Fruit fly (Drosophila melanogaster) whole organism, embryonic: ENCODE measurements around the gene fig.

Experiments used
- Ada2b ChIP-seq: fragments of 200-800 bp; sonication (Bioruptor generic); IDR thresholded peaks from 2 replicates; pipeline ENCODE4 v1.3.6; 2022; ENCODE audit warnings: missing biosample characterization, missing genetic modification characterization
- Adf1 ChIP-seq: fragments of 200-800 bp; sonication (Bioruptor generic); IDR thresholded peaks from 2 replicates; pipeline ENCODE4 v1.3.6; 2022; ENCODE audit warnings: missing biosample characterization, missing genetic modification characterization
- Bgb ChIP-seq: fragments of 200-800 bp; sonication (Bioruptor generic); IDR thresholded peaks from 2 replicates; pipeline ENCODE4 v1.3.6; 2022; ENCODE audit warnings: missing biosample characterization, missing genetic modification characterization; ENCODE audit not compliant: partially characterized antibody
- BtbVII ChIP-seq: fragments of 200-800 bp; sonication (Bioruptor generic); optimal IDR thresholded peaks from 3 replicates; lab custom pipeline; 2017; ENCODE audit warnings: missing biosample characterization, mild to moderate bottlenecking, missing genetic modification characterization
- CG11085 ChIP-seq: fragments of 200-800 bp; sonication (Bioruptor generic); IDR thresholded peaks from 2 replicates; pipeline ENCODE4 v1.3.6; 2022; ENCODE audit warnings: missing biosample characterization, missing genetic modification characterization
- CG11560 ChIP-seq: fragments of 200-800 bp; sonication (Bioruptor generic); IDR thresholded peaks from 3 replicates; pipeline ENCODE4 v1.3.6; 2022; ENCODE audit warnings: missing biosample characterization, missing genetic modification characterization
- CG12299 ChIP-seq: fragments of 200-800 bp; sonication (Bioruptor generic); optimal IDR thresholded peaks from 2 replicates; lab custom pipeline; 2018; ENCODE audit warnings: missing biosample characterization, mild to moderate bottlenecking, missing genetic modification characterization
- CG1233 ChIP-seq: fragments of 200-800 bp; sonication (Bioruptor generic); optimal IDR thresholded peaks from 4 replicates; lab custom pipeline; 2018; ENCODE audit warnings: missing biosample characterization, mild to moderate bottlenecking, missing genetic modification characterization
- CG12744 ChIP-seq: fragments of 200-800 bp; sonication (Bioruptor generic); optimal IDR thresholded peaks from 2 replicates; lab custom pipeline; 2016; ENCODE audit warnings: missing biosample characterization, missing genetic modification characterization
- CG13287 ChIP-seq: fragments of 200-800 bp; sonication (Bioruptor generic); IDR thresholded peaks from 2 replicates; pipeline ENCODE4 v1.3.6; 2022; ENCODE audit warnings: missing biosample characterization, missing genetic modification characterization; ENCODE audit not compliant: partially characterized antibody
- CG15514 ChIP-seq: fragments of 200-800 bp; sonication (Bioruptor generic); optimal IDR thresholded peaks from 3 replicates; lab custom pipeline; 2017; ENCODE audit warnings: missing biosample characterization, missing genetic modification characterization, mild to moderate bottlenecking, moderate library complexity, missing genetic modification reagents
- CG1602 ChIP-seq: fragments of 200-800 bp; sonication (Bioruptor generic); optimal IDR thresholded peaks from 3 replicates; lab custom pipeline; 2016; ENCODE audit warnings: missing biosample characterization, missing genetic modification characterization
- CG2875 ChIP-seq: fragments of 200-800 bp; sonication (Bioruptor generic); optimal IDR thresholded peaks from 2 replicates; lab custom pipeline; 2017; ENCODE audit warnings: missing biosample characterization, mild to moderate bottlenecking, missing genetic modification characterization, missing genetic modification reagents
- CG3163 ChIP-seq: fragments of 200-800 bp; sonication (Bioruptor generic); optimal IDR thresholded peaks from 3 replicates; lab custom pipeline; 2016; ENCODE audit warnings: missing biosample characterization, missing genetic modification characterization
- CG32767 ChIP-seq: fragments of 200-800 bp; sonication (Bioruptor generic); IDR thresholded peaks from 2 replicates; pipeline ENCODE4 v1.3.6; 2022; ENCODE audit warnings: missing biosample characterization, missing genetic modification characterization
- CG3407 ChIP-seq: fragments of 200-800 bp; sonication (Bioruptor generic); optimal IDR thresholded peaks from 2 replicates; lab custom pipeline; 2018; ENCODE audit warnings: missing biosample characterization, mild to moderate bottlenecking, missing genetic modification characterization
- CG4328 ChIP-seq: fragments of 200-800 bp; sonication (Bioruptor generic); optimal IDR thresholded peaks from 3 replicates; lab custom pipeline; 2017; ENCODE audit warnings: missing biosample characterization, missing genetic modification reagents, missing genetic modification characterization
- CG6654 ChIP-seq: fragments of 200-800 bp; sonication (Bioruptor generic); optimal IDR thresholded peaks from 2 replicates; lab custom pipeline; 2017; ENCODE audit warnings: missing biosample characterization, mild to moderate bottlenecking, missing genetic modification characterization
- CG6683 ChIP-seq: fragments of 200-800 bp; sonication (Bioruptor generic); optimal IDR thresholded peaks from 2 replicates; lab custom pipeline; 2017; ENCODE audit warnings: missing biosample characterization, mild to moderate bottlenecking, missing genetic modification characterization, missing genetic modification reagents
- CG6791 ChIP-seq: fragments of 200-800 bp; sonication (Bioruptor generic); IDR thresholded peaks from 3 replicates; pipeline ENCODE4 v1.3.6; 2022; ENCODE audit warnings: missing biosample characterization, missing genetic modification characterization; ENCODE audit not compliant: partially characterized antibody
- Chrac-16 ChIP-seq: fragments of 200-800 bp; sonication (Bioruptor generic); optimal IDR thresholded peaks from 3 replicates; lab custom pipeline; 2016; ENCODE audit warnings: missing biosample characterization, missing genetic modification characterization
- Dfd ChIP-seq, 2 experiments: fragments of >200 bp; optimal IDR thresholded peaks; 2 replicates each; lab custom pipeline; 2017; ENCODE audit warnings: missing biosample characterization in 2 of 2, missing genetic modification characterization in 2 of 2
- Dp ChIP-seq: fragments of 200-800 bp; sonication (Bioruptor generic); optimal IDR thresholded peaks from 2 replicates; lab custom pipeline; 2018; ENCODE audit warnings: missing biosample characterization, mild to moderate bottlenecking, missing genetic modification characterization, moderate library complexity
- Dref ChIP-seq: fragments of 200-800 bp; sonication (Bioruptor generic); IDR thresholded peaks from 2 replicates; pipeline ENCODE4 v1.3.6; 2022; ENCODE audit warnings: missing biosample characterization, missing genetic modification characterization
- Ets97D ChIP-seq: fragments of 200-800 bp; sonication (Bioruptor generic); optimal IDR thresholded peaks from 3 replicates; lab custom pipeline; 2016; ENCODE audit warnings: missing biosample characterization, missing genetic modification characterization
- Gug ChIP-seq: fragments of 200-800 bp; sonication (Bioruptor generic); IDR thresholded peaks from 4 replicates; pipeline ENCODE4 v1.3.6; 2022; ENCODE audit warnings: missing biosample characterization, missing genetic modification characterization
- H2.0 ChIP-seq: fragments of 200-800 bp; sonication (Bioruptor generic); IDR thresholded peaks from 2 replicates; pipeline ENCODE4 v1.3.6; 2022; ENCODE audit warnings: missing biosample characterization, missing genetic modification characterization
- Hr39 ChIP-seq: fragments of >200 bp; optimal IDR thresholded peaks from 2 replicates; lab custom pipeline; 2017
- Kr ChIP-seq: fragments of 200-800 bp; sonication (Bioruptor generic); optimal IDR thresholded peaks from 2 replicates; lab custom pipeline; 2017; ENCODE audit warnings: missing biosample characterization, mild to moderate bottlenecking, missing genetic modification characterization
- Mad ChIP-seq: fragments of 200-800 bp; sonication (Bioruptor generic); optimal IDR thresholded peaks from 2 replicates; lab custom pipeline; 2016; ENCODE audit warnings: missing biosample characterization, missing genetic modification characterization
- Max ChIP-seq: fragments of 200-800 bp; sonication (Bioruptor generic); optimal IDR thresholded peaks from 2 replicates; lab custom pipeline; 2016; ENCODE audit warnings: missing biosample characterization, mild to moderate bottlenecking, missing genetic modification characterization
- Optix ChIP-seq: fragments of 200-800 bp; sonication (Bioruptor generic); IDR thresholded peaks from 3 replicates; pipeline ENCODE4 v1.3.6; 2022; ENCODE audit warnings: missing biosample characterization, missing genetic modification characterization
- Sin3A ChIP-seq: fragments of >200 bp; optimal IDR thresholded peaks from 2 replicates; lab custom pipeline; 2018
- Taf1 ChIP-seq: fragments of 200-800 bp; sonication (Bioruptor generic); IDR thresholded peaks from 2 replicates; pipeline ENCODE4 v1.3.6; 2022; ENCODE audit warnings: missing biosample characterization, missing genetic modification characterization
- Trl ChIP-seq, 3 experiments: fragments of >200 bp in 2 of 3; fragments of 200-800 bp in 1 of 3; sonication (Bioruptor generic) in 1 of 3; optimal IDR thresholded peaks; 2 replicates in 1 of 3; 3 replicates in 2 of 3; lab custom pipeline; 2016 to 2017; ENCODE audit warnings: missing biosample characterization in 1 of 3, missing genetic modification characterization in 1 of 3
- cato ChIP-seq: fragments of 200-800 bp; sonication (Bioruptor generic); optimal IDR thresholded peaks from 2 replicates; lab custom pipeline; 2016; ENCODE audit warnings: missing biosample characterization, missing genetic modification characterization, borderline replicate concordance
- cg ChIP-seq: fragments of 200-800 bp; sonication (Bioruptor generic); optimal IDR thresholded peaks from 3 replicates; lab custom pipeline; 2019; ENCODE audit warnings: missing biosample characterization, mild to moderate bottlenecking, missing genetic modification characterization, moderate library complexity
- dan ChIP-seq: fragments of 200-800 bp; sonication (Bioruptor generic); IDR thresholded peaks from 2 replicates; pipeline ENCODE4 v1.3.6; 2022; ENCODE audit warnings: missing biosample characterization, missing genetic modification characterization
- inv ChIP-seq: fragments of 200-800 bp; sonication (Bioruptor generic); IDR thresholded peaks from 2 replicates; pipeline ENCODE4 v1.3.6; 2022; ENCODE audit warnings: missing biosample characterization, missing genetic modification characterization; ENCODE audit not compliant: partially characterized antibody
- nom ChIP-seq: fragments of 200-800 bp; sonication (Bioruptor generic); optimal IDR thresholded peaks from 2 replicates; lab custom pipeline; 2017; ENCODE audit warnings: missing biosample characterization, missing genetic modification characterization, mild to moderate bottlenecking, moderate library complexity, missing genetic modification reagents
- p53 ChIP-seq: fragments of 200-800 bp; sonication (Bioruptor generic); optimal IDR thresholded peaks from 2 replicates; lab custom pipeline; 2016; ENCODE audit warnings: missing biosample characterization, missing genetic modification characterization
- pan ChIP-seq, 4 experiments: fragments of >200 bp in 3 of 4; fragments of 200-800 bp in 1 of 4; sonication (Bioruptor generic) in 1 of 4; optimal IDR thresholded peaks in 3 of 4; IDR thresholded peaks in 1 of 4; 2 replicates each; pipeline versions ENCODE4 v1.3.6 to Lab custom; 2017 to 2022; ENCODE audit warnings: missing biosample characterization in 2 of 4, missing genetic modification characterization in 2 of 4, mixed read lengths in 1 of 4
- sc ChIP-seq, 3 experiments: fragments of >200 bp in 2 of 3; fragments of 200-800 bp in 1 of 3; sonication (Bioruptor generic) in 1 of 3; optimal IDR thresholded peaks; 2 replicates in 2 of 3; 3 replicates in 1 of 3; lab custom pipeline; 2017; ENCODE audit warnings: mild to moderate bottlenecking in 1 of 3, missing biosample characterization in 1 of 3, missing genetic modification characterization in 1 of 3, missing genetic modification reagents in 1 of 3
- sna ChIP-seq: fragments of 200-800 bp; sonication (Bioruptor generic); IDR thresholded peaks from 2 replicates; pipeline ENCODE4 v1.3.6; 2022; ENCODE audit warnings: missing biosample characterization, missing genetic modification characterization; ENCODE audit not compliant: partially characterized antibody
- sqz ChIP-seq: fragments of 200-800 bp; sonication (Bioruptor generic); optimal IDR thresholded peaks from 3 replicates; lab custom pipeline; 2018; ENCODE audit warnings: missing biosample characterization, mild to moderate bottlenecking, missing genetic modification characterization
- ttk ChIP-seq: fragments of 200-800 bp; sonication (Bioruptor generic); IDR thresholded peaks from 2 replicates; pipeline ENCODE4 v2.1.2; 2022; ENCODE audit warnings: missing biosample characterization, missing genetic modification characterization
- twi ChIP-seq: fragments of 200-800 bp; optimal IDR thresholded peaks from 2 replicates; lab custom pipeline; 2019; ENCODE audit warnings: missing biosample characterization, mild to moderate bottlenecking, missing genetic modification characterization, moderate library complexity
- usp ChIP-seq: fragments of >200 bp; optimal IDR thresholded peaks from 2 replicates; lab custom pipeline; 2017; ENCODE audit warnings: missing biosample characterization, missing genetic modification characterization
- z ChIP-seq: fragments of 200-800 bp; sonication (Bioruptor generic); IDR thresholded peaks from 3 replicates; pipeline ENCODE4 v1.3.6; 2022; ENCODE audit warnings: missing biosample characterization, missing genetic modification characterization

fig gene

DNA sequence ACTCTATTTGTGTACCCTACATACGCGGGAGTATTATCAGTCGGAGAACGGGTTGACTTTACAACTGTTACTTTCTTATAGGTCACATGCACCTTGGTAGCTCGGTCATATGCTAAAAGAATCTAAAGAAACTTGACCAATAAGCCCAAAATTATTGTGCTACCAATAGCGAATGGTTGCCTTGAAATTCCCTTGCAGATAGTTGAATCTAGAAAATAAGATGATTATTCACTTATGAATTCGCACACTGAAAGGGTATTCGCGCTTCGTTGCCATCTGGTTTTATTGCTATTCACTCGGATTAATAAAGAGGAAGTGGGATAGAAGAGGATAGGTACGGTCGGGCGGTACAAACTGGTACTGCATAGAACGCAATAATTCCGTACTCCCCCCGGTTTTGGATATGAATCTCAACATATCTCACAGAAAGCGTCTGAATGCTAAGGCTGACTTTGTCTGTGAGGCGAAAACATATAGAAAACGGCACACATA is 6.4 kb downstream of the fig start (continued):
- no peak for TF ChIP-seq Dp (GFP tag; lab: Kevin White, UChicago)
- peak; percentile 69 for TF ChIP-seq CG1233 (GFP tag; lab: Kevin White, UChicago)
- TF ChIP-seq Sin3A (lab: Kevin White, UChicago): no peak
- no peak for TF ChIP-seq pan (optimal IDR thresholded peaks at IDR 0.05; lab: Kevin White, UChicago)
- peak in 1 of 2 experiments; percentile 52 for TF ChIP-seq pan (GFP tag; optimal IDR thresholded peaks at IDR 0.05 in 1 of 2, IDR thresholded peaks at IDR 0.05 in 1 of 2)
- TF ChIP-seq usp (GFP tag; lab: Kevin White, UChicago): no peak
- TF ChIP-seq CG3407 (GFP tag; lab: Kevin White, UChicago): peak; percentile 18
- TF ChIP-seq Ets97D (GFP tag; lab: Kevin White, UChicago): peak; percentile 31
- peak; percentile 70; the same call in 1 of the 3 replicates for TF ChIP-seq Optix (GFP tag; lab: Robert Waterston, UW)
- no peak for TF ChIP-seq Hr39 (lab: Kevin White, UChicago)
- peak; percentile 12 for TF ChIP-seq CG12299 (tag; lab: Kevin White, UChicago)
- TF ChIP-seq Mad (GFP tag; lab: Kevin White, UChicago): peak; percentile 21
- peak; percentile 33 for TF ChIP-seq BtbVII (GFP tag; lab: Kevin White, UChicago)
- peak; percentile 36 for TF ChIP-seq CG2875
- peak; percentile 57 for TF ChIP-seq CG3163 (GFP tag; lab: Kevin White, UChicago)
- TF ChIP-seq Max (GFP tag; lab: Kevin White, UChicago): peak; percentile 57
- no peak for TF ChIP-seq CG13287 (GFP tag; lab: Robert Waterston, UW)
- TF ChIP-seq p53 (GFP tag; lab: Kevin White, UChicago): peak; percentile 26
- peak; percentile 41; the same call in 1 of the 2 replicates for TF ChIP-seq ttk (GFP tag; lab: Robert Waterston, UW)
- TF ChIP-seq CG6791 (GFP tag; lab: Robert Waterston, UW): no peak
- no peak for TF ChIP-seq sc (optimal IDR thresholded peaks at IDR 0.05; lab: Kevin White, UChicago)
- TF ChIP-seq sc (GFP tag; optimal IDR thresholded peaks at IDR 0.05; lab: Kevin White, UChicago): peak; percentile 20
- TF ChIP-seq Gug (GFP tag; lab: Robert Waterston, UW): peak; percentile 72; the same call in 3 of the 4 replicates
- TF ChIP-seq CG6654: peak; percentile 39
- no peak for TF ChIP-seq cg (GFP tag; lab: Kevin White, UChicago)
- TF ChIP-seq CG6683 (GFP tag; lab: Kevin White, UChicago): peak; percentile 22
- TF ChIP-seq sna: no peak
- peak; percentile 4 for TF ChIP-seq cato
- no peak for TF ChIP-seq dan (GFP tag; lab: Robert Waterston, UW)
- no peak; the same call in 1 of the 2 replicates for TF ChIP-seq Adf1 (GFP tag; lab: Robert Waterston, UW)
- no peak for TF ChIP-seq CG15514 (GFP tag; lab: Kevin White, UChicago)
- no peak for TF ChIP-seq CG32767 (GFP tag; lab: Robert Waterston, UW)
- peak; percentile 51 for TF ChIP-seq twi (tag; lab: Kevin White, UChicago)
- no peak for TF ChIP-seq Kr (GFP tag; lab: Kevin White, UChicago)
- no peak for TF ChIP-seq inv
- peak; percentile 5 for TF ChIP-seq CG4328 (GFP tag; lab: Kevin White, UChicago)
- no peak for TF ChIP-seq sqz (GFP tag; lab: Kevin White, UChicago)
- TF ChIP-seq CG11560 (tag; lab: Robert Waterston, UW): peak; percentile 73
- peak; percentile 72 for TF ChIP-seq Ada2b (GFP tag; lab: Robert Waterston, UW)
- no peak for TF ChIP-seq Dref (GFP tag; lab: Robert Waterston, UW)
- TF ChIP-seq nom (GFP tag; lab: Kevin White, UChicago): peak; percentile 19
- TF ChIP-seq CG1602 (GFP tag; lab: Kevin White, UChicago): peak; percentile 66
- TF ChIP-seq CG12744 (GFP tag; lab: Kevin White, UChicago): peak; percentile 9
- peak; percentile 80; the same call in 1 of the 2 replicates for TF ChIP-seq Taf1 (GFP tag; lab: Robert Waterston, UW)
- peak; percentile 62 for TF ChIP-seq Chrac-16 (GFP tag; lab: Kevin White, UChicago)
- no peak for TF ChIP-seq Dfd (GFP tag; optimal IDR thresholded peaks at IDR 0.05; lab: Kevin White, UChicago)
- TF ChIP-seq H2.0 (GFP tag; lab: Robert Waterston, UW): peak; percentile 33; the same call in 1 of the 2 replicates
- TF ChIP-seq CG11085 (GFP tag; lab: Robert Waterston, UW): 0 out of 2 replicates have a peak, but pooled peaks have one; percentile 28
- no peak for TF ChIP-seq Trl (optimal IDR thresholded peaks at IDR 0.05; lab: Kevin White, UChicago)
- peak; percentile 40 for TF ChIP-seq Trl (GFP tag; optimal IDR thresholded peaks at IDR 0.05; lab: Kevin White, UChicago)
- no peak for TF ChIP-seq Bgb (GFP tag; lab: Robert Waterston, UW)
- TF ChIP-seq z (GFP tag; lab: Robert Waterston, UW): no peak
